Fruit fly (Drosophila melanogaster): Measurements from ENCODE around the gene tal-2A.

Gene tal-2A

dm6 chr3R:13779241-13779683, 33.6 kb upstream of the tal-2A start, which contains the start of the genes CG42375 and CG9288 (continued):
- TF ChIP-seq crp (GFP tag; optimal IDR thresholded peaks at IDR 0.05), result peak in 1 of 2 experiments; percentile 82
- peak; percentile 68 for TF ChIP-seq CG18476 (GFP tag; optimal IDR thresholded peaks at IDR 0.05)
- no peak for TF ChIP-seq Doc3 (GFP tag; IDR thresholded peaks at IDR 0.05; ENCODE audit: partially characterized antibody)
- TF ChIP-seq CG30403 (GFP tag; optimal IDR thresholded peaks at IDR 0.05), result peak; percentile 82
- TF ChIP-seq CG3065 (GFP tag; optimal IDR thresholded peaks at IDR 0.05), result no peak
- TF ChIP-seq CG6683 (GFP tag; optimal IDR thresholded peaks at IDR 0.05), result peak; percentile 54
- peak; percentile 70 for TF ChIP-seq CG1233 (GFP tag; optimal IDR thresholded peaks at IDR 0.05)
- TF ChIP-seq CG10267 (tag; optimal IDR thresholded peaks at IDR 0.05), result peak; percentile 79
- TF ChIP-seq CG8359 (GFP tag; optimal IDR thresholded peaks at IDR 0.05; ENCODE audit: borderline replicate concordance), result peak; percentile 58
- TF ChIP-seq CG16813 (GFP tag; IDR thresholded peaks at IDR 0.05; ENCODE audit: partially characterized antibody), result no peak
- peak; percentile 42 for TF ChIP-seq CG10654 (GFP tag; optimal IDR thresholded peaks at IDR 0.05)
- TF ChIP-seq peb (GFP tag; IDR thresholded peaks at IDR 0.05), result no peak
- TF ChIP-seq btn (GFP tag; optimal IDR thresholded peaks at IDR 0.05), result no peak
- TF ChIP-seq tx (GFP tag; optimal IDR thresholded peaks at IDR 0.05), result no peak
- peak; percentile 56 for TF ChIP-seq jumu (GFP tag; optimal IDR thresholded peaks at IDR 0.05)
- no peak for TF ChIP-seq CG3847 (GFP tag; IDR thresholded peaks at IDR 0.05)
- peak; percentile 60 for TF ChIP-seq scrt (GFP tag; optimal IDR thresholded peaks at IDR 0.05)
- TF ChIP-seq Awh (GFP tag; IDR thresholded peaks at IDR 0.05), result peak; percentile 60; the same call in 1 of the 2 replicates
- no peak for TF ChIP-seq CG9876 (GFP tag; optimal IDR thresholded peaks at IDR 0.05)
- no peak for TF ChIP-seq D (optimal IDR thresholded peaks at IDR 0.05)
- peak; percentile 43 for TF ChIP-seq D (GFP tag; optimal IDR thresholded peaks at IDR 0.05)
- TF ChIP-seq CG9437 (GFP tag; optimal IDR thresholded peaks at IDR 0.05), result no peak
- TF ChIP-seq CG6813 (GFP tag; optimal IDR thresholded peaks at IDR 0.05), result no peak
- TF ChIP-seq mirr (GFP tag; optimal IDR thresholded peaks at IDR 0.05), result no peak
- peak; percentile 94 for TF ChIP-seq sens (GFP tag)
- no peak for TF ChIP-seq CG13775 (GFP tag; optimal IDR thresholded peaks at IDR 0.05)
- TF ChIP-seq CG32532 (GFP tag; IDR thresholded peaks at IDR 0.05), result peak; percentile 67; the same call in 1 of the 2 replicates
- no peak for TF ChIP-seq ham (GFP tag; IDR thresholded peaks at IDR 0.05)
- TF ChIP-seq corto (GFP tag; optimal IDR thresholded peaks at IDR 0.05), result no peak
- no peak for TF ChIP-seq Ets97D (GFP tag; optimal IDR thresholded peaks at IDR 0.05)
- TF ChIP-seq sd (tag; optimal IDR thresholded peaks at IDR 0.05), result no peak
- TF ChIP-seq ac (GFP tag; optimal IDR thresholded peaks at IDR 0.05), result no peak
- TF ChIP-seq dmrt99B (tag; optimal IDR thresholded peaks at IDR 0.05), result peak; percentile 83
- peak; percentile 19 for TF ChIP-seq az2 (GFP tag; optimal IDR thresholded peaks at IDR 0.05)
- no peak for TF ChIP-seq CG4707 (GFP tag; optimal IDR thresholded peaks at IDR 0.05)
- TF ChIP-seq en (GFP tag; optimal IDR thresholded peaks at IDR 0.05), result peak; percentile 38
- TF ChIP-seq jigr1 (GFP tag; IDR thresholded peaks at IDR 0.05), result 0 out of 3 replicates have a peak, but pooled peaks have one; percentile 33
- peak; percentile 75 for TF ChIP-seq ranshi (GFP tag; IDR thresholded peaks at IDR 0.05)
- TF ChIP-seq CG6791 (GFP tag; IDR thresholded peaks at IDR 0.05; ENCODE audit: partially characterized antibody), result 0 out of 3 replicates have a peak, but pooled peaks have one; percentile 14
- TF ChIP-seq oc (tag; optimal IDR thresholded peaks at IDR 0.05), result no peak
- no peak for TF ChIP-seq Dip2 (GFP tag; IDR thresholded peaks at IDR 0.05)
- TF ChIP-seq tap (tag; optimal IDR thresholded peaks at IDR 0.05), result peak; percentile 57
- TF ChIP-seq lbe (GFP tag; optimal IDR thresholded peaks at IDR 0.05), result no peak
- TF ChIP-seq CG12659 (GFP tag; optimal IDR thresholded peaks at IDR 0.05), result peak; percentile 34
- TF ChIP-seq Hr78 (GFP tag; optimal IDR thresholded peaks at IDR 0.05), result peak in 1 of 2 experiments; percentile 24
- no peak for TF ChIP-seq knrl (GFP tag; IDR thresholded peaks at IDR 0.05; ENCODE audit: partially characterized antibody)
- peak; percentile 58 for TF ChIP-seq Side (GFP tag; optimal IDR thresholded peaks at IDR 0.05)
- no peak for TF ChIP-seq CG11247 (GFP tag; IDR thresholded peaks at IDR 0.05)
- no peak for TF ChIP-seq insv (GFP tag; optimal IDR thresholded peaks at IDR 0.05)
- TF ChIP-seq CG10321 (GFP tag; IDR thresholded peaks at IDR 0.05), result no peak

All from whole organism, embryonic.